Worm (Caenorhabditis elegans) whole organism, L4/young adult: ENCODE results near the gene Y105C5A.26.
"Not testable (repeated sequence)": the region's sequence is repeated elsewhere in the genome, so short reads cannot be mapped to it uniquely, and the experiment has no call there.

Experiments used
- W03F9.2 ChIP-seq: fragments of 150-350 bp; optimal IDR thresholded peaks from 2 replicates; lab custom pipeline; 2014; ENCODE audit warnings: missing biosample characterization, missing genetic modification characterization
- dao-5 ChIP-seq: sonication (generic microtip); optimal IDR thresholded peaks from 2 replicates; lab custom pipeline; 2016; ENCODE audit warnings: missing genotype, missing genetic modification characterization, moderate library complexity, missing compliant biosample characterization
- him-1 ChIP-seq: sonication (generic microtip); optimal IDR thresholded peaks from 2 replicates; lab custom pipeline; 2016; ENCODE audit warnings: missing genotype, missing genetic modification reagents, missing genetic modification characterization, missing compliant biosample characterization

Gene Y105C5A.26

ce11 chrIV:15681445-15681844, at the start of gene Y105C5A.26:
Gene Y105C5A.26, minus strand, starts transcription at chrIV:15681545.
- not testable (repeated sequence) for TF ChIP-seq him-1, dao-5, W03F9.2

ce11 chrIV:15726175-15726574, 44.8 kb upstream of the Y105C5A.26 start:
- no peak for TF ChIP-seq W03F9.2
- TF ChIP-seq dao-5: no peak
- TF ChIP-seq him-1: no peak

- TF ChIP-seq him-1: no peak
- TF ChIP-seq W03F9.2: no peak
- TF ChIP-seq dao-5: no peak
Observed at ce11 chrIV:15718442-15718841, 37.1 kb upstream of the Y105C5A.26 start.

ce11 chrIV:15701962-15702361, 20.6 kb upstream of the Y105C5A.26 start:
- TF ChIP-seq dao-5: no peak
- TF ChIP-seq him-1: no peak
- TF ChIP-seq W03F9.2: no peak

ce11 chrIV:15701459-15701858, 20.1 kb upstream of the Y105C5A.26 start:
- TF ChIP-seq dao-5 (no peak), him-1 (no peak), W03F9.2 (no peak)

ce11 chrIV:15696786-15697185, 15.4 kb upstream of the Y105C5A.26 start:
- TF ChIP-seq dao-5 (no peak), W03F9.2 (no peak), him-1 (peak; percentile 77)

ce11 chrIV:15695274-15695673, 13.9 kb upstream of the Y105C5A.26 start:
- TF ChIP-seq him-1: no peak

- TF ChIP-seq him-1 (peak; percentile 48), W03F9.2 (no peak), dao-5 (peak; percentile 14)
Observed at ce11 chrIV:15693268-15693667, 11.9 kb upstream of the Y105C5A.26 start.

- no peak for TF ChIP-seq him-1
- no peak for TF ChIP-seq dao-5
- TF ChIP-seq W03F9.2: no peak
Observed at ce11 chrIV:15691829-15692228, 10.5 kb upstream of the Y105C5A.26 start.

ce11 chrIV:15688524-15689479, 7.5 kb upstream of the Y105C5A.26 start, which contains the start of gene Y105C5A.15:
Gene Y105C5A.15, plus strand, starts transcription at chrIV:15689201.
- TF ChIP-seq W03F9.2: no peak
- no peak for TF ChIP-seq him-1
- no peak for TF ChIP-seq dao-5

- TF ChIP-seq W03F9.2: no peak
- TF ChIP-seq him-1: no peak
- no peak for TF ChIP-seq dao-5
Observed at ce11 chrIV:15687825-15688224, 6.5 kb upstream of the Y105C5A.26 start.

ce11 chrIV:15686233-15686632, 4.9 kb upstream of the Y105C5A.26 start:
- TF ChIP-seq him-1: no peak

ce11 chrIV:15684521-15684920, 3.2 kb upstream of the Y105C5A.26 start:
- TF ChIP-seq W03F9.2 (no peak), him-1 (no peak), dao-5 (no peak)

- TF ChIP-seq him-1: no peak
- no peak for TF ChIP-seq dao-5
- TF ChIP-seq W03F9.2: no peak
Observed at ce11 chrIV:15672994-15673393, 8.4 kb downstream of the Y105C5A.26 start.

ce11 chrIV:15658444-15658843, 22.9 kb downstream of the Y105C5A.26 start:
- TF ChIP-seq him-1 (no peak), dao-5 (no peak), W03F9.2 (no peak)

- TF ChIP-seq W03F9.2 (no peak), him-1 (no peak), dao-5 (no peak)
Observed at ce11 chrIV:15648245-15648644, 33.1 kb downstream of the Y105C5A.26 start.
